Fruit fly (Drosophila melanogaster) whole organism, embryonic: ENCODE measurements around the gene Rad60.
A peak's percentile ranks its signal among the peaks of the same experiment; 100 is the strongest.

ENCODE experiments used
- Asciz ChIP-seq: fragments of 200-800 bp; sonication (Bioruptor generic); optimal IDR thresholded peaks from 2 replicates; lab custom pipeline; 2017; ENCODE audit warnings: missing biosample characterization, mild to moderate bottlenecking, missing genetic modification characterization, missing genetic modification reagents
- Awh ChIP-seq: fragments of 200-800 bp; sonication (Bioruptor generic); IDR thresholded peaks from 2 replicates; pipeline ENCODE4, ENCODE4 v1.3.6; 2022; ENCODE audit warnings: missing biosample characterization, missing genetic modification characterization
- Bteb2 ChIP-seq: fragments of 200-800 bp; sonication (Bioruptor generic); optimal IDR thresholded peaks from 2 replicates; lab custom pipeline; 2016; ENCODE audit warnings: missing biosample characterization, missing genetic modification characterization
- CG10209 ChIP-seq: fragments of 200-800 bp; sonication (Bioruptor generic); optimal IDR thresholded peaks from 3 replicates; lab custom pipeline; 2017; ENCODE audit warnings: missing biosample characterization, mild to moderate bottlenecking, missing genetic modification characterization, missing genetic modification reagents
- CG11723 ChIP-seq: fragments of 200-800 bp; sonication (Bioruptor generic); optimal IDR thresholded peaks from 2 replicates; lab custom pipeline; 2017; ENCODE audit warnings: missing biosample characterization, mild to moderate bottlenecking, missing genetic modification characterization
- CG12155 ChIP-seq: fragments of 200-800 bp; sonication (Bioruptor generic); optimal IDR thresholded peaks from 3 replicates; lab custom pipeline; 2016; ENCODE audit warnings: missing biosample characterization, missing genetic modification characterization
- CG13123 ChIP-seq: fragments of 200-800 bp; sonication (Bioruptor generic); optimal IDR thresholded peaks from 2 replicates; lab custom pipeline; 2016; ENCODE audit warnings: missing biosample characterization, missing genetic modification characterization
- CG13287 ChIP-seq: fragments of 200-800 bp; sonication (Bioruptor generic); IDR thresholded peaks from 2 replicates; pipeline ENCODE4 v1.3.6; 2022; ENCODE audit warnings: missing biosample characterization, missing genetic modification characterization; ENCODE audit not compliant: partially characterized antibody
- CG14860 ChIP-seq: fragments of 200-800 bp; sonication (Bioruptor generic); IDR thresholded peaks from 3 replicates; pipeline ENCODE4 v1.3.6; 2022; ENCODE audit warnings: missing biosample characterization, missing genetic modification characterization; ENCODE audit not compliant: partially characterized antibody
- CG15514 ChIP-seq: fragments of 200-800 bp; sonication (Bioruptor generic); optimal IDR thresholded peaks from 3 replicates; lab custom pipeline; 2017; ENCODE audit warnings: missing biosample characterization, missing genetic modification characterization, mild to moderate bottlenecking, moderate library complexity, missing genetic modification reagents
- CG15696 ChIP-seq: fragments of 200-800 bp; sonication (Bioruptor generic); optimal IDR thresholded peaks from 2 replicates; lab custom pipeline; 2019; ENCODE audit warnings: missing biosample characterization, mild to moderate bottlenecking, missing genetic modification characterization, moderate library complexity
- CG17912 ChIP-seq: fragments of 200-800 bp; sonication (Bioruptor generic); optimal IDR thresholded peaks from 2 replicates; lab custom pipeline; 2018; ENCODE audit warnings: missing biosample characterization, mild to moderate bottlenecking, missing genetic modification characterization
- CG2678 ChIP-seq: fragments of 200-800 bp; sonication (Bioruptor generic); optimal IDR thresholded peaks from 3 replicates; lab custom pipeline; 2019; ENCODE audit warnings: missing biosample characterization, mild to moderate bottlenecking, missing genetic modification characterization, moderate library complexity
- CG31365 ChIP-seq: fragments of 200-800 bp; sonication (Bioruptor generic); optimal IDR thresholded peaks from 2 replicates; lab custom pipeline; 2018; ENCODE audit warnings: missing biosample characterization, mild to moderate bottlenecking, missing genetic modification characterization
- CG33557 ChIP-seq: fragments of 200-800 bp; sonication (Bioruptor generic); optimal IDR thresholded peaks from 2 replicates; lab custom pipeline; 2019; ENCODE audit warnings: missing biosample characterization, mild to moderate bottlenecking, missing genetic modification characterization, moderate library complexity
- CG3847 ChIP-seq: fragments of 200-800 bp; sonication (Bioruptor generic); IDR thresholded peaks from 2 replicates; pipeline ENCODE4 v1.3.6; 2022; ENCODE audit warnings: missing biosample characterization, missing genetic modification characterization
- CG4707 ChIP-seq: fragments of 200-800 bp; sonication (Bioruptor generic); optimal IDR thresholded peaks from 2 replicates; lab custom pipeline; 2018; ENCODE audit warnings: missing biosample characterization, mild to moderate bottlenecking, missing genetic modification characterization, moderate library complexity
- CG6813 ChIP-seq: fragments of 200-800 bp; sonication (Bioruptor generic); optimal IDR thresholded peaks from 2 replicates; lab custom pipeline; 2017; ENCODE audit warnings: missing biosample characterization, missing genetic modification characterization, mild to moderate bottlenecking, moderate library complexity, missing genetic modification reagents
- CG7556 ChIP-seq: fragments of 200-800 bp; sonication (Bioruptor generic); optimal IDR thresholded peaks from 2 replicates; lab custom pipeline; 2017; ENCODE audit warnings: missing biosample characterization, mild to moderate bottlenecking, missing genetic modification characterization
- CG9817 ChIP-seq: fragments of 200-800 bp; sonication (Bioruptor generic); optimal IDR thresholded peaks from 2 replicates; lab custom pipeline; 2018; ENCODE audit warnings: missing biosample characterization, mild to moderate bottlenecking, missing genetic modification characterization, moderate library complexity
- Doc2 ChIP-seq: fragments of 200-800 bp; sonication (Bioruptor generic); IDR thresholded peaks from 2 replicates; pipeline ENCODE4 v1.3.6; 2022; ENCODE audit warnings: missing biosample characterization, missing genetic modification characterization
- Ets97D ChIP-seq: fragments of 200-800 bp; sonication (Bioruptor generic); optimal IDR thresholded peaks from 3 replicates; lab custom pipeline; 2016; ENCODE audit warnings: missing biosample characterization, missing genetic modification characterization
- HLH54F ChIP-seq: fragments of 200-800 bp; sonication (Bioruptor generic); optimal IDR thresholded peaks from 3 replicates; lab custom pipeline; 2016; ENCODE audit warnings: missing biosample characterization, missing genetic modification characterization
- Hey ChIP-seq: fragments of 200-800 bp; sonication (Bioruptor generic); optimal IDR thresholded peaks from 3 replicates; lab custom pipeline; 2018; ENCODE audit warnings: missing biosample characterization, mild to moderate bottlenecking, missing genetic modification characterization
- HmgZ ChIP-seq: fragments of 200-800 bp; sonication (Bioruptor generic); optimal IDR thresholded peaks from 2 replicates; lab custom pipeline; 2018; ENCODE audit warnings: missing biosample characterization, mild to moderate bottlenecking, missing genetic modification characterization
- Hsf ChIP-seq: fragments of 200-800 bp; sonication (Bioruptor generic); optimal IDR thresholded peaks from 3 replicates; lab custom pipeline; 2016; ENCODE audit warnings: missing biosample characterization, missing genetic modification characterization
- Lhr ChIP-seq: fragments of 200-800 bp; sonication (Bioruptor generic); optimal IDR thresholded peaks from 3 replicates; lab custom pipeline; 2017; ENCODE audit warnings: mild to moderate bottlenecking, missing biosample characterization, missing genetic modification reagents, missing genetic modification characterization
- Sox100B ChIP-seq: fragments of 200-800 bp; sonication (Bioruptor generic); optimal IDR thresholded peaks from 3 replicates; lab custom pipeline; 2018; ENCODE audit warnings: missing biosample characterization, mild to moderate bottlenecking, missing genetic modification characterization
- Vsx1 ChIP-seq: fragments of 200-800 bp; sonication (Bioruptor generic); optimal IDR thresholded peaks from 2 replicates; lab custom pipeline; 2017; ENCODE audit warnings: missing biosample characterization, mild to moderate bottlenecking, missing genetic modification characterization, missing genetic modification reagents
- ac ChIP-seq: fragments of 200-800 bp; sonication (Bioruptor generic); optimal IDR thresholded peaks from 3 replicates; lab custom pipeline; 2017; ENCODE audit warnings: missing biosample characterization, mild to moderate bottlenecking, missing genetic modification characterization
- ash1 ChIP-seq: fragments of 200-800 bp; sonication (Bioruptor generic); optimal IDR thresholded peaks from 2 replicates; lab custom pipeline; 2018; ENCODE audit warnings: missing biosample characterization, mild to moderate bottlenecking, missing genetic modification characterization
- caup ChIP-seq: fragments of 200-800 bp; sonication (Bioruptor generic); optimal IDR thresholded peaks from 3 replicates; lab custom pipeline; 2017; ENCODE audit warnings: missing biosample characterization, mild to moderate bottlenecking, missing genetic modification characterization, moderate library complexity; ENCODE audit not compliant: severe bottlenecking
- chinmo ChIP-seq: fragments of 200-800 bp; sonication (Bioruptor generic); IDR thresholded peaks from 4 replicates; pipeline ENCODE4 v1.3.6; 2022; ENCODE audit warnings: missing biosample characterization, missing genetic modification characterization; ENCODE audit not compliant: partially characterized antibody
- disco-r ChIP-seq: fragments of 200-800 bp; sonication (Bioruptor generic); optimal IDR thresholded peaks from 2 replicates; lab custom pipeline; 2016; ENCODE audit warnings: missing biosample characterization, missing genetic modification characterization
- dm ChIP-seq: fragments of 200-800 bp; sonication (Bioruptor generic); optimal IDR thresholded peaks from 3 replicates; lab custom pipeline; 2016; ENCODE audit warnings: missing biosample characterization, missing genetic modification characterization
- ems ChIP-seq: fragments of 200-800 bp; sonication (Bioruptor generic); optimal IDR thresholded peaks from 3 replicates; lab custom pipeline; 2016; ENCODE audit warnings: missing biosample characterization, missing genetic modification characterization
- fru ChIP-seq: fragments of >200 bp; optimal IDR thresholded peaks from 2 replicates; lab custom pipeline; 2017
- gt ChIP-seq: fragments of 200-800 bp; sonication (Bioruptor generic); IDR thresholded peaks from 2 replicates; pipeline ENCODE4 v1.3.6; 2022; ENCODE audit warnings: missing biosample characterization, missing genetic modification characterization
- h ChIP-seq: fragments of >200 bp; optimal IDR thresholded peaks from 2 replicates; lab custom pipeline; 2017
- lab ChIP-seq: fragments of 200-800 bp; sonication (Bioruptor generic); optimal IDR thresholded peaks from 3 replicates; lab custom pipeline; 2017; ENCODE audit warnings: missing biosample characterization, missing genetic modification characterization, mild to moderate bottlenecking, moderate library complexity, missing genetic modification reagents
- mam ChIP-seq: fragments of 200-800 bp; sonication (Bioruptor generic); optimal IDR thresholded peaks from 3 replicates; lab custom pipeline; 2016; ENCODE audit warnings: missing biosample characterization, missing genetic modification characterization
- nerfin-1 ChIP-seq: fragments of 200-800 bp; sonication (Bioruptor generic); optimal IDR thresholded peaks from 3 replicates; lab custom pipeline; 2019; ENCODE audit warnings: missing biosample characterization, mild to moderate bottlenecking, missing genetic modification characterization, moderate library complexity
- nom ChIP-seq: fragments of 200-800 bp; sonication (Bioruptor generic); optimal IDR thresholded peaks from 2 replicates; lab custom pipeline; 2017; ENCODE audit warnings: missing biosample characterization, missing genetic modification characterization, mild to moderate bottlenecking, moderate library complexity, missing genetic modification reagents
- otp ChIP-seq: fragments of 200-800 bp; sonication (Bioruptor generic); IDR thresholded peaks from 3 replicates; pipeline ENCODE4, ENCODE4 v1.3.6; 2022; ENCODE audit warnings: missing biosample characterization, missing genetic modification characterization
- salm ChIP-seq: fragments of 200-800 bp; sonication (Bioruptor generic); optimal IDR thresholded peaks from 2 replicates; lab custom pipeline; 2018; ENCODE audit warnings: missing biosample characterization, mild to moderate bottlenecking, missing genetic modification characterization
- sim ChIP-seq: fragments of 200-800 bp; sonication (Bioruptor generic); IDR thresholded peaks from 2 replicates; pipeline ENCODE4 v1.3.6; 2022; ENCODE audit warnings: missing biosample characterization, missing genetic modification characterization
- slp2 ChIP-seq: fragments of 200-800 bp; sonication (Bioruptor generic); optimal IDR thresholded peaks from 2 replicates; lab custom pipeline; 2016; ENCODE audit warnings: missing biosample characterization, missing genetic modification characterization
- tap ChIP-seq: fragments of 200-800 bp; optimal IDR thresholded peaks from 3 replicates; lab custom pipeline; 2019; ENCODE audit warnings: missing biosample characterization, mild to moderate bottlenecking, missing genetic modification characterization, moderate library complexity
- tio ChIP-seq: fragments of 200-800 bp; sonication (Bioruptor generic); optimal IDR thresholded peaks from 2 replicates; lab custom pipeline; 2017; ENCODE audit warnings: missing biosample characterization, missing genetic modification characterization, inconsistent platforms
- unc-4 ChIP-seq: fragments of 200-800 bp; sonication (Bioruptor generic); IDR thresholded peaks from 2 replicates; pipeline ENCODE4 v1.3.6; 2022; ENCODE audit warnings: missing biosample characterization, missing genetic modification characterization; ENCODE audit not compliant: partially characterized antibody
- vfl ChIP-seq: fragments of 200-800 bp; sonication (Bioruptor generic); optimal IDR thresholded peaks from 2 replicates; lab custom pipeline; 2016; ENCODE audit warnings: missing biosample characterization, missing genetic modification characterization

The Rad60 gene

dm6 chr3R:23284256-23284655, 33.0 kb upstream of the Rad60 start (continued):
- TF ChIP-seq CG17912 (GFP tag; lab: Kevin White, UChicago): no peak
- no peak for TF ChIP-seq CG11723
- no peak for TF ChIP-seq Vsx1 (GFP tag; lab: Kevin White, UChicago)
- peak; percentile 26 for TF ChIP-seq nerfin-1 (tag; lab: Kevin White, UChicago)
- TF ChIP-seq tio (GFP tag; lab: Kevin White, UChicago): no peak
- TF ChIP-seq CG12155 (GFP tag; lab: Kevin White, UChicago): no peak
- TF ChIP-seq caup (GFP tag; lab: Kevin White, UChicago): peak; percentile 48
- no peak for TF ChIP-seq Lhr
- no peak for TF ChIP-seq Doc2
- peak; percentile 68 for TF ChIP-seq lab (GFP tag; lab: Kevin White, UChicago)
- peak; percentile 62 for TF ChIP-seq CG2678 (tag; lab: Kevin White, UChicago)
- TF ChIP-seq Ets97D: no peak
- TF ChIP-seq CG33557 (GFP tag; lab: Kevin White, UChicago): no peak
- TF ChIP-seq CG15514: peak; percentile 57
- TF ChIP-seq CG10209 (GFP tag; lab: Kevin White, UChicago): peak; percentile 9
- no peak for TF ChIP-seq ash1
- peak; percentile 49 for TF ChIP-seq CG6813 (GFP tag; lab: Kevin White, UChicago)
- no peak for TF ChIP-seq disco-r (GFP tag; lab: Kevin White, UChicago)
- TF ChIP-seq CG13287 (GFP tag; lab: Robert Waterston, UW): no peak
- TF ChIP-seq CG9817 (tag; lab: Kevin White, UChicago): no peak
- no peak for TF ChIP-seq HLH54F (GFP tag; lab: Kevin White, UChicago)
- TF ChIP-seq HmgZ (tag; lab: Kevin White, UChicago): peak; percentile 37
- no peak for TF ChIP-seq salm (tag; lab: Kevin White, UChicago)
- TF ChIP-seq Hsf: no peak
- no peak for TF ChIP-seq Hey
- TF ChIP-seq sim (GFP tag; lab: Robert Waterston, UW): no peak
- TF ChIP-seq Sox100B: no peak
- TF ChIP-seq fru (lab: Kevin White, UChicago): no peak
- TF ChIP-seq ems: no peak
- peak; percentile 32 for TF ChIP-seq CG31365
- TF ChIP-seq CG7556 (GFP tag; lab: Kevin White, UChicago): no peak
- TF ChIP-seq unc-4: no peak
- TF ChIP-seq CG15696 (tag; lab: Kevin White, UChicago): no peak
- TF ChIP-seq Awh (GFP tag; lab: Robert Waterston, UW): peak; percentile 35; the same call in 1 of the 2 replicates
- TF ChIP-seq Bteb2: no peak
- no peak for TF ChIP-seq CG4707
- TF ChIP-seq vfl (GFP tag; lab: Kevin White, UChicago): no peak
- TF ChIP-seq slp2 (GFP tag; lab: Kevin White, UChicago): no peak
- TF ChIP-seq gt (GFP tag; lab: Robert Waterston, UW): no peak
- TF ChIP-seq nom (GFP tag; lab: Kevin White, UChicago): no peak
- no peak for TF ChIP-seq CG13123 (GFP tag; lab: Kevin White, UChicago)
- no peak for TF ChIP-seq ac (GFP tag; lab: Kevin White, UChicago)
- no peak for TF ChIP-seq CG14860
- no peak for TF ChIP-seq otp (GFP tag; lab: Robert Waterston, UW)
- TF ChIP-seq dm: no peak
- TF ChIP-seq Asciz: peak; percentile 49
- TF ChIP-seq h (lab: Kevin White, UChicago): no peak
- no peak for TF ChIP-seq tap
- no peak for TF ChIP-seq CG3847 (GFP tag; lab: Robert Waterston, UW)
- TF ChIP-seq chinmo (GFP tag; lab: Robert Waterston, UW): no peak
- TF ChIP-seq mam: no peak
